Worm (Caenorhabditis elegans) whole organism, midembryonic: ENCODE data around the gene Y54G2A.28.

ENCODE experiments used
- T22C8.4 ChIP-seq: fragments of 200-800 bp; sonication (Bioruptor generic); IDR thresholded peaks from 2 replicates; pipeline ENCODE4 v1.3.6; 2022; ENCODE audit warnings: missing genetic modification characterization, missing compliant biosample characterization
- flt-1 ChIP-seq: fragments of 200-800 bp; sonication (Bioruptor generic); IDR thresholded peaks from 2 replicates; pipeline ENCODE4 v1.3.6; 2022; ENCODE audit warnings: missing genetic modification characterization, missing compliant biosample characterization
- ref-1 ChIP-seq: fragments of 200-800 bp; sonication (Bioruptor generic); conservative IDR thresholded peaks from 2 replicates; pipeline ENCODE4 v1.3.6; 2022; ENCODE audit warnings: missing genetic modification reagents, missing genetic modification characterization, missing compliant biosample characterization
- tab-1 ChIP-seq: fragments of 200-800 bp; sonication (Bioruptor generic); IDR thresholded peaks from 2 replicates; pipeline ENCODE4 v1.3.6; 2022; ENCODE audit warnings: missing genetic modification characterization, missing compliant biosample characterization
- ztf-29 ChIP-seq: fragments of 200-800 bp; sonication (Bioruptor generic); IDR thresholded peaks from 2 replicates; pipeline ENCODE4 v1.3.6; 2022; ENCODE audit warnings: missing genetic modification reagents, missing genetic modification characterization, missing compliant biosample characterization

DNA sequence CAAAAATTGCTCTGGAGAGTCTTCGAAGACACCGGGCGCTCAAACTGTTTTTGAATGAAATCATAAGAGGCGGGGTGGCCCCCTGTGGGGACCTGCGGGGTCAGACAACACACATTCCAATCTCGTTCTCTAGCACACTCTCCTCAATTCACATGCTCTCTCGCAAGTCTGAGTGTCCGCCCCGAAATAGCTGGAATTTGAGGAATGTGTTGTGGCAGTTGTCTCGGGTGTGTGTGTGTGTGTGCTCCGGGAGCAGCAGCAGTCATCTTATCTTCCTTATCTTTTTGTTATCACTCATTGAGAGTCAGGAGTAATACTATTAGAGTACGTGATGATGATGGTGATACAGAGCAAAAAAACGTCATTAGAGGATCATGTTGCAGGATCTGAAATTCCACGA is 17.7 kb upstream of the Y54G2A.28 start:
- TF ChIP-seq ztf-29 (GFP tag; lab: Robert Waterston, UW) (no peak), flt-1 (GFP tag; lab: Robert Waterston, UW) (no peak), T22C8.4 (GFP tag; lab: Robert Waterston, UW) (no peak), ref-1 (no peak), tab-1 (GFP tag; lab: Robert Waterston, UW) (no peak)
